Fruit fly (Drosophila melanogaster) whole organism, pupa: Measurements from ENCODE around the gene CG4592.

ENCODE experiments used
- CG10348 ChIP-seq: fragments of 200-800 bp; sonication (Bioruptor generic); IDR thresholded peaks from 2 replicates; pipeline ENCODE4 v1.3.6; 2022; ENCODE audit warnings: missing biosample characterization, missing genetic modification characterization
- CG9948 ChIP-seq: fragments of 200-800 bp; sonication (Bioruptor generic); optimal IDR thresholded peaks from 2 replicates; lab custom pipeline; 2018; ENCODE audit warnings: missing biosample characterization, mild to moderate bottlenecking, missing genetic modification characterization, moderate library complexity
- EcR ChIP-seq: fragments of 200-800 bp; sonication (Bioruptor generic); optimal IDR thresholded peaks from 3 replicates; lab custom pipeline; 2019; ENCODE audit warnings: missing biosample characterization, missing genetic modification characterization, mild to moderate bottlenecking, moderate library complexity, missing genetic modification reagents
- Snoo ChIP-seq: fragments of 200-800 bp; sonication (Bioruptor generic); optimal IDR thresholded peaks from 3 replicates; lab custom pipeline; 2017; ENCODE audit warnings: missing biosample characterization, mild to moderate bottlenecking, missing genetic modification characterization, inconsistent platforms
- gl ChIP-seq: fragments of 200-800 bp; sonication (Bioruptor generic); optimal IDR thresholded peaks from 2 replicates; lab custom pipeline; 2018; ENCODE audit warnings: missing biosample characterization, mild to moderate bottlenecking, missing genetic modification characterization

DNA sequence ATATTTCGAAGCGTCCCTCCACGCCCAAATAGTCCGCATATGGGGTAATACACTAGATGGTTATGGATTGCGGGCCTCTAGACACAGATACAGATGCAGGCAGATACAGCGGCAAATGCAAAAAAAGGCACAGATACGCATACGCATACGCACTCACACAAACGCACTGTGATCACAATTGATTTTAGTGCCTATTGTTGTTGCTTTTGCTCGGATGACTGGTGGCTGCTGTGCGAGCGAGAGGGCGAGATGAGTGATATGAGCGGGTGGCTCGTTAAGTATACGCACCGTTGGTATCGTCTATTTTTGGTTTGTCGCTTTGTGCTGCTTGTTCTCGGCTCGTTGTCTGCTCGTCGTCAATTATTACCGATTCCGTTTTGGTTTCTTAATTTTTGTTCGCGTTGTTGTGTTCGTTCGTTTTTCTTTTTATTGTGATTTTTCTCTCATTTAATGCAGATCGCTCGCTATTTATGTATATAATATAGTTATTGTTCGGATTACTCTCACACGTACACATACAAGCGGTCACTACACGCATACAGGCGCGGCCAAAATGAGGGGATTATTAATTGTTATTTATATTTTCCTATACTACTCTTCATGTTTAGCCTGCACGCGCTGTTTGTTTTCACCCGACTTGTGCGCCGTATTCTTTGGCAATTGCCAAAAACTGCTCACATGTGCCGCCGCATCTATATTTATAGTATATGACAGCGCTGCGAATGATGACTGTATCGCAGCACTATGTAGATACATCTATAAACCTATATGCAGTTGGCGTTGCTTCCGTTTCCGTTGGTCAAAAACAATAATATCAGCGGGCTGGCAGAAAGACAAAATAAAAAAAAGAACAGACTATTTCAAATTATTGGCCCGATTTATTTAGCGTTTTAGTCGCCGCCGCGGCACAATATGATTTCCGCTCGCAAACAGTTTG is 13.8 kb upstream of the CG4592 start:
- TF ChIP-seq Snoo (tag; lab: Kevin White, UChicago) (no peak), gl (tag; lab: Kevin White, UChicago) (peak; percentile 44), CG10348 (GFP tag; lab: Robert Waterston, UW) (no peak), CG9948 (no peak), EcR (peak; percentile 60)
